Fruit fly (Drosophila melanogaster) S2 (cell line): Measurements from ENCODE around the gene CG5096.

Source experiments
- CG8478 ChIP-seq: fragments of >200 bp; optimal IDR thresholded peaks from 2 replicates; lab custom pipeline; 2018
- CTCF ChIP-seq, 2 experiments: fragments of >200 bp; optimal IDR thresholded peaks; 2 replicates each; lab custom pipeline; 2018

DNA sequence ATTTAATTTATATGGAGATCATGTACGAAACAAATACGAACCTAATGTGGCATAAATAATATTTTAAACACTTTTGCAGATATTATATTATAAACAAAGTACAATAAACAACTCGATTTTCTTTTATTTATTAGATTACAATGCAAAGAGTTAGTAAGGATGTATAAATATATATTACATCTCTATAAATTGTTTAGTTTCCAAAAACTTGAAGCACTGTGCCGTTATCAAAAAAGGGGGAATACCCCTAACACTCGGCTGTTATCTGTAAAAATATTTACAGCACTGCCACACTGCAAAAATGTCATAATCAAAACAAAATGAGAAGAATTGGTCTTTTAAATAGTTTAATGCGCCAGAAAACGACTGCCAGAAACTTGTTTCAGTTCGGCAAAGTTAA lies 46.5 kb downstream of the CG5096 start, which contains the start of gene CG5188:
- no peak for TF ChIP-seq CTCF (optimal IDR thresholded peaks at IDR 0.05; lab: Kevin White, UChicago)
- no peak for TF ChIP-seq CG8478 (lab: Kevin White, UChicago)
